Worm (Caenorhabditis elegans): Measurements from ENCODE around the gene phf-30.

The phf-30 gene

ce11 chrV:8424840-8425814 lies 43.7 kb upstream of the phf-30 start (continued):
- TF ChIP-seq tbx-9 (tag; optimal IDR thresholded peaks at IDR 0.05; ENCODE audit: borderline replicate concordance) (no peak), attf-3 (GFP tag; conservative IDR thresholded peaks at IDR 0.05) (no peak), rec-8 (tag; optimal IDR thresholded peaks at IDR 0.05) (no peak), Y56A3A.18 (GFP tag; IDR thresholded peaks at IDR 0.05) (no peak), nhr-120 (GFP tag; IDR thresholded peaks at IDR 0.05) (no peak), ama-1 (optimal IDR thresholded peaks at IDR 0.05) (no peak), ama-1 (GFP tag; optimal IDR thresholded peaks at IDR 0.05) (no peak), dpff-1 (tag; optimal IDR thresholded peaks at IDR 0.05) (no peak), ztf-3 (GFP tag; optimal IDR thresholded peaks at IDR 0.05) (no peak), Y67H2A.10 (GFP tag; conservative IDR thresholded peaks at IDR 0.05) (no peak), sea-2 (GFP tag; IDR thresholded peaks at IDR 0.05) (no peak), attf-5 (GFP tag; optimal IDR thresholded peaks at IDR 0.05) (no peak), fkh-3 (tag; optimal IDR thresholded peaks at IDR 0.05) (no peak), ekl-4 (GFP tag; IDR thresholded peaks at IDR 0.05) (no peak), hlh-12 (tag; optimal IDR thresholded peaks at IDR 0.05) (no peak), aptf-3 (GFP tag; IDR thresholded peaks at IDR 0.05) (no peak), snpc-4 (GFP tag; optimal IDR thresholded peaks at IDR 0.05) (no peak), snpc-4 (tag; optimal IDR thresholded peaks at IDR 0.05) (peak in 3 of 4 experiments; percentile 42 to 69 (median 65)), F55B11.4 (tag; optimal IDR thresholded peaks at IDR 0.05; ENCODE audit: borderline replicate concordance, insufficient read depth) (no peak), B0019.2 (GFP tag; conservative IDR thresholded peaks at IDR 0.05) (no peak), lin-35 (GFP tag; optimal IDR thresholded peaks at IDR 0.05) (no peak), K11D2.4 (GFP tag; IDR thresholded peaks at IDR 0.05) (no peak), lir-1 (GFP tag; conservative IDR thresholded peaks at IDR 0.05) (no peak), F52B5.7 (tag; optimal IDR thresholded peaks at IDR 0.05) (no peak), dox-1 (GFP tag; IDR thresholded peaks at IDR 0.05) (no peak), F57A8.1 (GFP tag; optimal IDR thresholded peaks at IDR 0.05) (no peak), lag-1 (GFP tag; IDR thresholded peaks at IDR 0.05) (no peak), madf-3 (GFP tag; IDR thresholded peaks at IDR 0.05) (no peak), madf-8 (GFP tag; conservative IDR thresholded peaks at IDR 0.05) (peak; percentile 64), F22D6.2 (tag; optimal IDR thresholded peaks at IDR 0.05) (no peak), pbrm-1 (GFP tag; IDR thresholded peaks at IDR 0.05) (0 out of 2 replicates have a peak, but pooled peaks have one; percentile 8), ztf-28 (GFP tag; IDR thresholded peaks at IDR 0.05) (no peak), lsy-27 (tag; optimal IDR thresholded peaks at IDR 0.05; ENCODE audit: borderline replicate concordance, insufficient read depth) (no peak), ztf-6 (GFP tag; IDR thresholded peaks at IDR 0.05) (no peak), ZK185.1 (tag; optimal IDR thresholded peaks at IDR 0.05; ENCODE audit: poor library complexity, severe bottlenecking) (no peak), ztf-22 (GFP tag; optimal IDR thresholded peaks at IDR 0.05) (peak; percentile 32), hmg-20 (GFP tag; IDR thresholded peaks at IDR 0.05) (no peak), akir-1 (GFP tag; optimal IDR thresholded peaks at IDR 0.05) (no peak), cebp-1 (GFP tag; IDR thresholded peaks at IDR 0.05) (peak; percentile 30; the same call in 1 of the 2 replicates), cebp-1 (tag; optimal IDR thresholded peaks at IDR 0.05) (peak; percentile 62), T07F8.4 (tag; optimal IDR thresholded peaks at IDR 0.05) (no peak), hrde-1 (tag; optimal IDR thresholded peaks at IDR 0.05; ENCODE audit: borderline replicate concordance) (no peak), D2030.7 (GFP tag; IDR thresholded peaks at IDR 0.05) (no peak), ceh-91 (GFP tag; IDR thresholded peaks at IDR 0.05) (no peak), ccch-3 (GFP tag; optimal IDR thresholded peaks at IDR 0.05) (no peak), ztf-26 (tag; optimal IDR thresholded peaks at IDR 0.05) (no peak), ceh-40 (GFP tag; IDR thresholded peaks at IDR 0.05) (no peak)
